Worm (Caenorhabditis elegans) whole organism, L4/young adult: ENCODE measurements around the gene srab-12.

Source experiments
- W03F9.2 ChIP-seq: fragments of 150-350 bp; optimal IDR thresholded peaks from 2 replicates; lab custom pipeline; 2014; ENCODE audit warnings: missing biosample characterization, missing genetic modification characterization
- dao-5 ChIP-seq: sonication (generic microtip); optimal IDR thresholded peaks from 2 replicates; lab custom pipeline; 2016; ENCODE audit warnings: missing genotype, missing genetic modification characterization, moderate library complexity, missing compliant biosample characterization
- him-1 ChIP-seq: sonication (generic microtip); optimal IDR thresholded peaks from 2 replicates; lab custom pipeline; 2016; ENCODE audit warnings: missing genotype, missing genetic modification reagents, missing genetic modification characterization, missing compliant biosample characterization

- no peak for TF ChIP-seq him-1
- no peak for TF ChIP-seq dao-5 (tag; lab: Kevin White, UChicago)
- no peak for TF ChIP-seq W03F9.2 (tag; lab: Kevin White, UChicago)
Measured at ce11 chrV:17739801-17740200, 43.6 kb downstream of the srab-12 start, which contains the start of gene cutl-4.
